Worm (Caenorhabditis elegans) whole organism, mixed stage, embryonic: ENCODE results near the gene nos-3.
A peak's percentile ranks its signal among the peaks of the same experiment; 100 is the strongest.
"Not testable (repeated sequence)": the region's sequence is repeated elsewhere in the genome, so short reads cannot be mapped to it uniquely, and the experiment has no call there.

Experiments
- M03D4.4 ChIP-seq: sonication (generic microtip); optimal IDR thresholded peaks from 2 replicates; lab custom pipeline; 2017; ENCODE audit warnings: mild to moderate bottlenecking, missing genetic modification characterization, missing compliant biosample characterization
- bed-3 ChIP-seq: fragments of 200-800 bp; sonication (Bioruptor generic); optimal IDR thresholded peaks from 3 replicates; lab custom pipeline; 2018; ENCODE audit warnings: mild to moderate bottlenecking, missing genetic modification characterization, moderate library complexity, missing compliant biosample characterization
- blmp-1 ChIP-seq: fragments of 150-350 bp; optimal IDR thresholded peaks from 2 replicates; lab custom pipeline; 2014; ENCODE audit warnings: missing biosample characterization, missing genetic modification characterization
- ceh-39 ChIP-seq: fragments of 150-350 bp; optimal IDR thresholded peaks from 2 replicates; lab custom pipeline; 2014; ENCODE audit warnings: missing biosample characterization, missing genetic modification characterization
- ceh-83 ChIP-seq: fragments of 200-800 bp; sonication (Bioruptor generic); optimal IDR thresholded peaks from 2 replicates; lab custom pipeline; 2018; ENCODE audit warnings: mild to moderate bottlenecking, missing genetic modification characterization, missing compliant biosample characterization
- ces-1 ChIP-seq: fragments of 150-350 bp; optimal IDR thresholded peaks from 2 replicates; lab custom pipeline; 2014; ENCODE audit warnings: missing biosample characterization, missing genetic modification reagents, missing genetic modification characterization
- cnd-1 ChIP-seq: fragments of 200-800 bp; sonication (Bioruptor generic); optimal IDR thresholded peaks from 2 replicates; lab custom pipeline; 2018; ENCODE audit warnings: mild to moderate bottlenecking, missing genetic modification characterization, missing compliant biosample characterization
- drap-1 ChIP-seq: fragments of 200-800 bp; sonication (Bioruptor generic); optimal IDR thresholded peaks from 3 replicates; lab custom pipeline; 2018; ENCODE audit warnings: mild to moderate bottlenecking, missing genetic modification characterization, missing compliant biosample characterization
- elt-1 ChIP-seq: sonication (generic microtip); optimal IDR thresholded peaks from 2 replicates; lab custom pipeline; 2017; ENCODE audit warnings: missing genetic modification characterization, mild to moderate bottlenecking, missing compliant biosample characterization, antibody characterized with exemption, moderate library complexity, borderline replicate concordance; ENCODE audit not compliant: insufficient read depth
- elt-3 ChIP-seq: fragments of 150-350 bp; optimal IDR thresholded peaks from 2 replicates; lab custom pipeline; 2014; ENCODE audit warnings: missing biosample characterization, missing genetic modification characterization
- flh-1 ChIP-seq: fragments of 200-800 bp; sonication (Bioruptor generic); optimal IDR thresholded peaks from 2 replicates; lab custom pipeline; 2018; ENCODE audit warnings: mild to moderate bottlenecking, missing genetic modification characterization, moderate library complexity, missing compliant biosample characterization
- ham-2 ChIP-seq: fragments of 200-800 bp; sonication (Bioruptor generic); optimal IDR thresholded peaks from 2 replicates; lab custom pipeline; 2018; ENCODE audit warnings: mild to moderate bottlenecking, missing genetic modification characterization, missing compliant biosample characterization
- hlh-1 ChIP-seq: fragments of 150-350 bp; optimal IDR thresholded peaks from 2 replicates; lab custom pipeline; 2014; ENCODE audit warnings: missing biosample characterization, missing genetic modification reagents, missing genetic modification characterization
- lin-13 ChIP-seq: fragments of 150-350 bp; optimal IDR thresholded peaks from 2 replicates; lab custom pipeline; 2014; ENCODE audit warnings: missing biosample characterization, missing genetic modification characterization
- lin-32 ChIP-seq: fragments of 200-800 bp; sonication (Bioruptor generic); optimal IDR thresholded peaks from 2 replicates; lab custom pipeline; 2018; ENCODE audit warnings: mild to moderate bottlenecking, missing genetic modification characterization, missing compliant biosample characterization
- lsy-2 ChIP-seq: fragments of 150-350 bp; optimal IDR thresholded peaks from 2 replicates; lab custom pipeline; 2014; ENCODE audit warnings: missing biosample characterization, missing genetic modification characterization
- mab-5 ChIP-seq: fragments of 150-350 bp; optimal IDR thresholded peaks from 2 replicates; lab custom pipeline; 2014; ENCODE audit warnings: missing biosample characterization, missing genetic modification characterization
- mep-1 ChIP-seq: fragments of 150-350 bp; optimal IDR thresholded peaks from 2 replicates; lab custom pipeline; 2017; ENCODE audit warnings: missing biosample characterization, missing genetic modification reagents, missing genetic modification characterization, inconsistent platforms
- mls-2 ChIP-seq: sonication (generic microtip); optimal IDR thresholded peaks from 2 replicates; lab custom pipeline; 2016; ENCODE audit warnings: mild to moderate bottlenecking, missing genetic modification characterization, moderate library complexity, missing compliant biosample characterization
- nhr-237 ChIP-seq: fragments of 150-350 bp; optimal IDR thresholded peaks from 2 replicates; lab custom pipeline; 2014; ENCODE audit warnings: missing biosample characterization, missing genetic modification characterization
- nhr-28 ChIP-seq: fragments of 150-350 bp; optimal IDR thresholded peaks from 2 replicates; lab custom pipeline; 2014; ENCODE audit warnings: missing biosample characterization, missing genetic modification characterization
- snpc-4 ChIP-seq: fragments of 150-350 bp; optimal IDR thresholded peaks from 2 replicates; lab custom pipeline; 2014; ENCODE audit warnings: missing biosample characterization, missing genetic modification characterization
- sptf-1 ChIP-seq: sonication (generic microtip); optimal IDR thresholded peaks from 2 replicates; lab custom pipeline; 2017; ENCODE audit warnings: mild to moderate bottlenecking, missing genetic modification characterization, moderate library complexity, missing compliant biosample characterization
- tbx-8 ChIP-seq: fragments of 200-800 bp; sonication (Bioruptor generic); optimal IDR thresholded peaks from 2 replicates; lab custom pipeline; 2018; ENCODE audit warnings: mild to moderate bottlenecking, missing genetic modification characterization, moderate library complexity, missing compliant biosample characterization
- unc-120 ChIP-seq: sonication (generic microtip); optimal IDR thresholded peaks from 2 replicates; lab custom pipeline; 2017; ENCODE audit warnings: missing genetic modification characterization, missing compliant biosample characterization; ENCODE audit not compliant: poor library complexity, severe bottlenecking
- unc-39 ChIP-seq: fragments of 150-350 bp; optimal IDR thresholded peaks from 2 replicates; lab custom pipeline; 2014; ENCODE audit warnings: missing biosample characterization, missing genetic modification characterization
- unc-62 ChIP-seq: fragments of 150-350 bp; optimal IDR thresholded peaks from 2 replicates; lab custom pipeline; 2014; ENCODE audit warnings: missing biosample characterization, missing genetic modification reagents, missing genetic modification characterization
- zip-8 ChIP-seq: fragments of 150-350 bp; optimal IDR thresholded peaks from 2 replicates; lab custom pipeline; 2014; ENCODE audit warnings: missing biosample characterization, missing genetic modification characterization
- ztf-11 ChIP-seq: fragments of 150-350 bp; optimal IDR thresholded peaks from 2 replicates; lab custom pipeline; 2014; ENCODE audit warnings: missing biosample characterization, missing genetic modification characterization

nos-3 gene

DNA sequence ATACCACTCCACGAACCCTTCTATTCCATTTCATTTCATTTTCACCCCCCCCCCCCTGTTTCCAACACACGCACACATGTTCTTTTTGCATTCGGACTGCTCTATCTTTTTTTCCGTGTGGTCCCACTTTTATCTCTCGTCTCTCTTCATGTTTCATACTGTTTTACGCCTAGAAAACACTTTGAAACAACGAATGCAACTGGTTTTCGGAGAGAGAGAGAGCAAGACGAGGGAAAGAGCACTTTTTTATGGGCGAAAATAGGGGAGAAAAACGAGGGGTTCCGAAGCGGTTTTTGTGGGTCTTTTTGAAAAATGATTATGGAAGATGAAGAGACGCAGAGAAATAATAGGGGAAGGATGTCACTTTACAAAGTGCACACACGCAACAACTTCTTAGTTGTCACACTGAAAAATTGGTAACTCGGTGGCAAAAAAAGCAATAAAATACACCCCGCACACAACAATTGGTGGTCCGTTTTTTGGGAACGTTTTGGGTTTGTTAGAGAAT lies 18.9 kb upstream of the nos-3 start:
- TF ChIP-seq mab-5: no peak
- TF ChIP-seq drap-1 (GFP tag; lab: Kevin White, UChicago): no peak
- no peak for TF ChIP-seq tbx-8 (GFP tag; lab: Kevin White, UChicago)
- TF ChIP-seq hlh-1 (tag; lab: Kevin White, UChicago): peak; percentile 0

DNA sequence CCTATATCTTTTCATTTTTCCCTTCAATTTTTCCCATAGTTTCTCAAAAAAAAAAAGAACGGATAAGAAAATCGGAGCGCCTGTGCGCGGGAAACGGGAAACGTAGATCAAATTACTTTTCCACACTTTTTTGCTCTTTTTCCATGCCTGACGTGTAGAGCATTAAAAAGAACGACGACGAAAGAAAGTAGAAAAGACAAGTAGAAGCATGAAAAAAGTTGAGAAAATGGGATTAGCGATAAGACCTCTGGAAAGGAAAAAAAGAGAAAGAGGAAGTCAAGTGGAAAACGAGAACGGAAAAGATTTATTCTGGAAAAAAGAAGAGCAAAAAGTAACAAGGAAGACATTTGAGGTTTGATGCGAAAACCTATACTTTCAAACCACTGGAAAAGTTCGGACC lies 17.6 kb upstream of the nos-3 start:
- TF ChIP-seq unc-62 (GFP tag; lab: Kevin White, UChicago): no peak
- no peak for TF ChIP-seq sptf-1 (tag; lab: Kevin White, UChicago)
- TF ChIP-seq lsy-2: no peak
- no peak for TF ChIP-seq blmp-1 (tag; lab: Kevin White, UChicago)
- no peak for TF ChIP-seq hlh-1 (tag; lab: Kevin White, UChicago)
- TF ChIP-seq mls-2 (tag; lab: Kevin White, UChicago): no peak
- TF ChIP-seq elt-3 (tag; lab: Kevin White, UChicago): no peak
- TF ChIP-seq unc-39 (tag; lab: Kevin White, UChicago): no peak

DNA sequence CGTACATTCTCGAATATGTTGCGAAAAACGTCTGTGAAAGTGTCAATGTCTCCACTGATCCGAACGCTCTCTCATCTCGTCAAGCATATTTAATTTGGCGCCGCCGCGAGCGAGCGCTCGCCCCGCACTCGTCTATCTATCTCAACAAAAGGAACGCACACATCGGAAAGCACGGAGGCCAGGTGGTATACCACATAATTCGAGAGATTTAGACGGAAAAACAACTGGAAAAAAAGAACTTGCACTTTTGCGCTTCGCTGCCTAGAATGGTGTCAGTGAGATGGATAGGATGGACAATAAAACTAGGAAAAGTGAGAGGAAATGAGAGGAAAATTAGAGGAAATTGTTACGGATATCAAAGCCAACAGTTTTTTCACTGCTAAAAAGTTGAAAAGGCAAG lies 16.9 kb upstream of the nos-3 start:
- TF ChIP-seq lsy-2 (no peak), cnd-1 (tag; lab: Kevin White, UChicago) (no peak), mep-1 (tag; lab: Kevin White, UChicago) (no peak), tbx-8 (GFP tag; lab: Kevin White, UChicago) (no peak), sptf-1 (tag; lab: Kevin White, UChicago) (no peak), lin-13 (tag; lab: Kevin White, UChicago) (no peak), nhr-28 (tag; lab: Kevin White, UChicago) (no peak), elt-1 (tag; lab: Kevin White, UChicago) (no peak), ztf-11 (tag; lab: Kevin White, UChicago) (no peak), unc-120 (tag; lab: Kevin White, UChicago) (no peak), ceh-83 (GFP tag; lab: Kevin White, UChicago) (no peak), mls-2 (tag; lab: Kevin White, UChicago) (no peak), unc-62 (GFP tag; lab: Kevin White, UChicago) (no peak), unc-39 (tag; lab: Kevin White, UChicago) (no peak), lin-32 (no peak), ham-2 (GFP tag; lab: Kevin White, UChicago) (no peak), snpc-4 (tag; lab: Kevin White, UChicago) (no peak), nhr-237 (tag; lab: Kevin White, UChicago) (no peak), ceh-39 (tag; lab: Kevin White, UChicago) (no peak), mab-5 (no peak)
- TF ChIP-seq, all 35 proteins: peak for 0

DNA sequence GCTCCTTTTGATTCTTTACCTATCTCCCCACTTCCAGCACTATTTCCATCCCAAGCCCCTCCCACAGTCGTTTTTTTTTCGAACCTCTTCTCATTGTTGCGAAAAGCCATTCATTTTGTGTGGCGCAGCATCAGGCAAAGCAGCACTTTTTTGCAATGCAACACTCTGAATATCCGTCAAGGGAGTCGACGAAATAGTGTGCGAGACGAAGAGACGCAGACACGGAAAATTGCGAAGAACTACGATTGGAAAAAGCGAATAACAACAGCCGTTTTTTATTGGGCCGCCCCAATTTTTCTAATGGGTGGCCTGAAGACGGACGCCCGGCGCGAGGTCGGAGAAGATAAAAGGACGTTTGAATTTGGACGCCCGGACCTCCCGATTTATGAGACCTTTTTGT lies 16.2 kb upstream of the nos-3 start:
- no peak for TF ChIP-seq M03D4.4
- no peak for TF ChIP-seq drap-1 (GFP tag; lab: Kevin White, UChicago)
- no peak for TF ChIP-seq zip-8 (tag; lab: Kevin White, UChicago)
- no peak for TF ChIP-seq nhr-237 (tag; lab: Kevin White, UChicago)
- TF ChIP-seq ces-1: no peak
- TF ChIP-seq unc-39 (tag; lab: Kevin White, UChicago): no peak
- no peak for TF ChIP-seq sptf-1 (tag; lab: Kevin White, UChicago)
- TF ChIP-seq ztf-11 (tag; lab: Kevin White, UChicago): no peak
- no peak for TF ChIP-seq unc-120 (tag; lab: Kevin White, UChicago)

DNA sequence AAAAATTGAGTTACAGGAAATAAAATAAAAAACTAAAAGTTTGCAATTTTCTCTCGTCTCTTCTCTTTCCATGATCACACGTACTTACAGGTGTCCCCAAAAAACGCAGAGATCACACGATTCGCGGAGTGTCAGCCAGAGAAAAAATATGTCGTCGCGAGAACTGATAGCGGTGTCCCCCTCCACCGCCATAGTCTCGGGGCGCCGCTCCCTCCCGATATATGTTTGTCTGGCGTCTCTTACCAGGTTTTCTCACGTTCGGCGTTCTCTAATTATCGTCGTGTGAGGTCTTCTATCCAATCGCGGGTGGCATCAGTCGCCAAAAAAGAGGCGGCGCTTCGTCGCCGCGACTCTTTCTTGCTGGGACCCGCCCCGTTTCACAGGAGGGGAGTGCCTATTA lies 14.3 kb upstream of the nos-3 start, which contains the start of gene mab-3:
TSS of gene mab-3 (plus strand) at position 328 of the 400 bp plus-strand sequence.
- TF ChIP-seq snpc-4 (tag; lab: Kevin White, UChicago); ham-2 (GFP tag; lab: Kevin White, UChicago); tbx-8 (GFP tag; lab: Kevin White, UChicago): not testable (repeated sequence)

DNA sequence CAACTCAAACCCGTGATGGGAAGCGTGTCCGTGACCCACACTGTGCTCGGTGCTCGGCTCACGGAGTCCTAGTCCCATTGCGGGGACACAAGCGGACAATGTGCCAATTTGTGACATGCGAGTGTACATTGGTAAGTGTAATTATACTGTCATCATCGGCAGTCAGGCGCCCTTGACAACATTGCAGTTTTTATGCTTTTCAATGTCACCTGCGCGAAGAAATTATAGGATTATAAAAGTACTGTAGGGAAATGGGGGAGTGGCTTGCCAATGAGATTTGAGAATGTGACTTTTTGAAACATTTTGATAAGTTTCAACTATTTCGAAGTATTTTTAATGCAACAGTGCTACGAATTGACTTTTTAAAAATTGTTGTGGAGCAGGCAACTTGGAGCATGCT lies 10.3 kb upstream of the nos-3 start:
- TF ChIP-seq cnd-1 (tag; lab: Kevin White, UChicago) (no peak), tbx-8 (GFP tag; lab: Kevin White, UChicago) (no peak), ceh-83 (GFP tag; lab: Kevin White, UChicago) (peak; percentile 5), lin-13 (tag; lab: Kevin White, UChicago) (no peak), snpc-4 (tag; lab: Kevin White, UChicago) (no peak), mep-1 (tag; lab: Kevin White, UChicago) (no peak), unc-39 (tag; lab: Kevin White, UChicago) (no peak), lsy-2 (peak; percentile 41), elt-3 (tag; lab: Kevin White, UChicago) (no peak), flh-1 (GFP tag; lab: Kevin White, UChicago) (no peak), bed-3 (GFP tag; lab: Kevin White, UChicago) (no peak), mls-2 (tag; lab: Kevin White, UChicago) (no peak), nhr-28 (tag; lab: Kevin White, UChicago) (no peak), ham-2 (GFP tag; lab: Kevin White, UChicago) (no peak)
- TF ChIP-seq, all 35 proteins: peak for 2
